Worm (Caenorhabditis elegans): ENCODE measurements around the gene F12E12.2.

The F12E12.2 gene

DNA sequence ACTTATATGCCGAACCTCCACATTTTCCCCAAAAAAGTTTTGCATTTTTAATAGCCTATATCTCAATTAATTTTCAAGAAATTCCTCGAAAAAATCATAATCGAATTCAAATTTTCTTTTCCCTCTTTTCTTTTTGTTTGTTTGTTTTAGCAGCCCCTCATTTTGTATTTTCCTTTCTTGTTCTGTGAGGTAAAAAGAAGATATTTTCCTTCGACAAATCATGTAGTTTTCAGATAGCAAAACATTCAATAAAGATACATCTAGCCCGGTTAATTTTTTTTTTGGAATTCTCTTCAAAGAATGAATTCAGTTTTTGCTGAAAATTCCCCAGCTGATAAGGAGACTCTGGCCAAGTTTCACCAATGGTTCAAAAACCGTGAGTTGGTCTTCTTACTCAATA lies 36.0 kb downstream of the F12E12.2 start, which contains the start of gene T24E12.3:
Gene T24E12.3 (plus strand): TSS at position 301 of the 400 bp plus-strand sequence.
- TF ChIP-seq pha-2 (tag; optimal IDR thresholded peaks at IDR 0.05) (no peak), unc-86 (tag; optimal IDR thresholded peaks at IDR 0.05) (no peak), K09A11.1 (tag; optimal IDR thresholded peaks at IDR 0.05; ENCODE audit: insufficient read depth) (no peak), hlh-13 (GFP tag; optimal IDR thresholded peaks at IDR 0.05) (no peak), unc-55 (GFP tag; optimal IDR thresholded peaks at IDR 0.05) (no peak), ceh-14 (tag; optimal IDR thresholded peaks at IDR 0.05) (no peak), ceh-18 (tag; optimal IDR thresholded peaks at IDR 0.05) (no peak), pha-4 (tag; optimal IDR thresholded peaks at IDR 0.05) (no peak), ceh-31 (tag; optimal IDR thresholded peaks at IDR 0.05) (no peak), ceh-6 (GFP tag; optimal IDR thresholded peaks at IDR 0.05) (no peak), ceh-34 (tag; optimal IDR thresholded peaks at IDR 0.05) (no peak), T23F11.4 (GFP tag; optimal IDR thresholded peaks at IDR 0.05) (no peak), pag-3 (tag; optimal IDR thresholded peaks at IDR 0.05; ENCODE audit: borderline replicate concordance) (no peak)

DNA sequence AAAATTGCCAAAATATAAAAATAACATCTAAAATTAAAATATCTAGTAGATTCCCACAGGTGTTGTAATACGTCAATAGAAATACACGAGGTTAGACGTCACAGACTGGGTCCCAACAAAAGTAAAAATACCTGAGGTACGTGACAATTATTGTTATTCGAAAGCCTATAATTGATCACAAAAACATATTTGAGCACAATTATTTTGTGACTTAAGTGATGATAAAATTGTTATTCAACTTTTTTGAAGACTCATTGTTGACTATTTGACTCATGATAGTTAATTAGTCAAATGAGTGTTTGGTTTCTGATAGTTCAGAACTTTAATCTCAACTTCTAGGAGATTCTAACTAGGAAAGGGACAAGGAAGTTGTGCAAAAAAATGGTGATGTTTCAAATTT lies 38.1 kb downstream of the F12E12.2 start:
- no peak for TF ChIP-seq lin-11 (tag; optimal IDR thresholded peaks at IDR 0.05)
- TF ChIP-seq ets-4 (tag; optimal IDR thresholded peaks at IDR 0.05): no peak
- no peak for TF ChIP-seq K02D7.2 (tag; optimal IDR thresholded peaks at IDR 0.05)
- no peak for TF ChIP-seq npax-4 (tag; optimal IDR thresholded peaks at IDR 0.05)
- TF ChIP-seq sdc-2 (tag; optimal IDR thresholded peaks at IDR 0.05): no peak
- no peak for TF ChIP-seq pax-1 (tag; optimal IDR thresholded peaks at IDR 0.05)
- no peak for TF ChIP-seq hlh-15 (tag; optimal IDR thresholded peaks at IDR 0.05)

DNA sequence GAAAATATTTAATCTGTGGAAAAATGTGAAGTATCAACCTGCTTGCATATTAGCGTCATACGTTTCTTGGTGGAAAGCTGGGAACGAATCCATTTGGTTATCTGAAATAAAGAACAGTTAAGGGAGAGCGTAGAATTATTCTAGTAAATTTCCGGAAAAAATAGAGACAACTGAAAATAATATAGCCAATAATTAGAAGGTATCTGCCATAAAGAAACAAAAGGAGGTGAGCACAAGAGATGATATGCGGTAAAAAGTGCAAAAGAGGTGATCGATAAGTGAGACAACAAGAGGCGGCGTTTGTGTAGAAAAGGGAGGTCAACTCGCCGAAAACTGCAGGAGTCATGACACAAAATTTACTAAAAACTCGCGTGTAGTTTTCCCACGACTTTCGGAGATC lies 39.7 kb downstream of the F12E12.2 start, which contains the start of gene T24E12.11:
Gene T24E12.11 (minus strand): TSS at position 101 of the 400 bp plus-strand sequence.
- TF ChIP-seq elt-2 (tag; optimal IDR thresholded peaks at IDR 0.05) (no peak), ahr-1 (tag; optimal IDR thresholded peaks at IDR 0.05) (no peak), nfya-1 (tag; optimal IDR thresholded peaks at IDR 0.05) (no peak), unc-42 (tag; optimal IDR thresholded peaks at IDR 0.05) (no peak), unc-3 (GFP tag; conservative IDR thresholded peaks at IDR 0.05) (no peak), unc-3 (tag; optimal IDR thresholded peaks at IDR 0.05) (no peak), npax-4 (tag; optimal IDR thresholded peaks at IDR 0.05) (no peak), hlh-8 (tag; optimal IDR thresholded peaks at IDR 0.05) (no peak), elt-4 (tag; optimal IDR thresholded peaks at IDR 0.05) (no peak), C08G9.2 (tag; optimal IDR thresholded peaks at IDR 0.05) (no peak), syd-9 (tag; optimal IDR thresholded peaks at IDR 0.05) (no peak), nhr-232 (tag; optimal IDR thresholded peaks at IDR 0.05) (no peak), sox-2 (GFP tag; IDR thresholded peaks at IDR 0.05) (no peak), ceh-31 (tag; optimal IDR thresholded peaks at IDR 0.05) (no peak), F13H6.1 (tag; optimal IDR thresholded peaks at IDR 0.05) (no peak)

DNA sequence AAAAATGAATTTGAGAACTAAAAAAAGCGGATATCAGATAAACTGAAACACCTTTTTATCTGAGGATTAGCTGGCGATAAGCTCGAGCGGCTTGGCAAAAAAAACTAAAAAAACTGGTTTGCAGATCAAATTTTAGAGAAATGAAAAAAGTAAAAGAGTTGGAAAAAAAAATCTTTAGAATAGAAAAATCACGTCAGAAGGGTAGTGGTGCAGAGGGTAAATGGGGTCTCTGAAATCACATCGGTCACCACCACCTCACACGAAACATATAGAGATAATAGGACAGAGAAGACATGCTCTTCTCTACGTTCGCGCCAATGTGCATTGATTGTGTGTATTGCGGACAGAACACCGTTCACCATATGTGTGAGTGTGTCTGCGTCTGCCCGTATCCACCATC lies 41.5 kb downstream of the F12E12.2 start:
- TF ChIP-seq nhr-11 (tag; optimal IDR thresholded peaks at IDR 0.05) (no peak), ceh-34 (tag; optimal IDR thresholded peaks at IDR 0.05) (no peak), dve-1 (tag; optimal IDR thresholded peaks at IDR 0.05) (no peak), fkh-10 (GFP tag; optimal IDR thresholded peaks at IDR 0.05) (no peak), ztf-16 (tag; optimal IDR thresholded peaks at IDR 0.05) (no peak), fkh-6 (tag; optimal IDR thresholded peaks at IDR 0.05) (no peak), ceh-9 (tag; optimal IDR thresholded peaks at IDR 0.05) (no peak), ceh-30 (tag; optimal IDR thresholded peaks at IDR 0.05) (no peak), odd-2 (tag; optimal IDR thresholded peaks at IDR 0.05) (no peak)

Data from whole organism, late embryonic.